Fruit fly (Drosophila melanogaster) whole organism, adult: ENCODE data around the gene CG10591.

Experiments
- CG11617 ChIP-seq: fragments of 200-800 bp; sonication (Bioruptor generic); optimal IDR thresholded peaks from 2 replicates; lab custom pipeline; 2017; ENCODE audit warnings: mild to moderate bottlenecking, missing biosample characterization, missing genetic modification reagents, missing genetic modification characterization
- CG12768 ChIP-seq: fragments of 200-800 bp; sonication (Bioruptor generic); optimal IDR thresholded peaks from 2 replicates; lab custom pipeline; 2017; ENCODE audit warnings: missing biosample characterization, missing genetic modification characterization, mild to moderate bottlenecking, moderate library complexity, missing genetic modification reagents
- CG14711 ChIP-seq: fragments of 200-800 bp; sonication (Bioruptor generic); optimal IDR thresholded peaks from 2 replicates; lab custom pipeline; 2018; ENCODE audit warnings: missing biosample characterization, mild to moderate bottlenecking, missing genetic modification characterization, moderate library complexity
- CG1620 ChIP-seq: fragments of 200-800 bp; sonication (Bioruptor generic); optimal IDR thresholded peaks from 2 replicates; lab custom pipeline; 2016; ENCODE audit warnings: missing biosample characterization, missing genetic modification characterization
- CG33017 ChIP-seq: fragments of 200-800 bp; sonication (Bioruptor generic); optimal IDR thresholded peaks from 2 replicates; lab custom pipeline; 2018; ENCODE audit warnings: missing biosample characterization, mild to moderate bottlenecking, missing genetic modification characterization, moderate library complexity
- CG5204 ChIP-seq: fragments of 200-800 bp; sonication (Bioruptor generic); optimal IDR thresholded peaks from 2 replicates; lab custom pipeline; 2016; ENCODE audit warnings: missing biosample characterization, missing genetic modification characterization
- CG7045 ChIP-seq: fragments of 200-800 bp; sonication (Bioruptor generic); optimal IDR thresholded peaks from 2 replicates; lab custom pipeline; 2017; ENCODE audit warnings: missing biosample characterization, mild to moderate bottlenecking, missing genetic modification characterization
- CG7101 ChIP-seq: fragments of 200-800 bp; sonication (Bioruptor generic); optimal IDR thresholded peaks from 2 replicates; lab custom pipeline; 2018; ENCODE audit warnings: missing biosample characterization, mild to moderate bottlenecking, missing genetic modification characterization, moderate library complexity
- Clk ChIP-seq: fragments of 200-800 bp; sonication (Bioruptor generic); optimal IDR thresholded peaks from 2 replicates; lab custom pipeline; 2017; ENCODE audit warnings: missing biosample characterization, missing genetic modification characterization
- Crg-1 ChIP-seq: fragments of 200-800 bp; sonication (Bioruptor generic); optimal IDR thresholded peaks from 2 replicates; lab custom pipeline; 2016; ENCODE audit warnings: missing biosample characterization, missing genetic modification characterization
- Hr96 ChIP-seq: fragments of 200-800 bp; sonication (Bioruptor generic); optimal IDR thresholded peaks from 2 replicates; lab custom pipeline; 2016; ENCODE audit warnings: missing biosample characterization, missing genetic modification characterization
- Mnt ChIP-seq: fragments of 200-800 bp; sonication (Bioruptor generic); optimal IDR thresholded peaks from 2 replicates; lab custom pipeline; 2016; ENCODE audit warnings: missing biosample characterization, mild to moderate bottlenecking, missing genetic modification characterization
- bab1 ChIP-seq: fragments of 200-800 bp; sonication (Bioruptor generic); optimal IDR thresholded peaks from 3 replicates; lab custom pipeline; 2019; ENCODE audit warnings: missing biosample characterization, mild to moderate bottlenecking, missing genetic modification characterization, moderate library complexity
- cic ChIP-seq: fragments of 200-800 bp; sonication (Bioruptor generic); optimal IDR thresholded peaks from 2 replicates; lab custom pipeline; 2017; ENCODE audit warnings: missing biosample characterization, mild to moderate bottlenecking, missing genetic modification characterization, moderate library complexity
- cnc ChIP-seq, 2 experiments: fragments of >200 bp; optimal IDR thresholded peaks; 2 replicates each; lab custom pipeline; 2017
- kay ChIP-seq: fragments of 200-800 bp; sonication (Bioruptor generic); peaks from one replicate; lab custom pipeline; 2016; ENCODE audit warnings: missing biosample characterization, missing genetic modification characterization, borderline replicate concordance
- ovo ChIP-seq: fragments of 200-800 bp; sonication (Bioruptor generic); optimal IDR thresholded peaks from 2 replicates; lab custom pipeline; 2016; ENCODE audit warnings: missing biosample characterization, missing genetic modification characterization
- pad ChIP-seq: fragments of 200-800 bp; sonication (Bioruptor generic); optimal IDR thresholded peaks from 3 replicates; lab custom pipeline; 2017; ENCODE audit warnings: missing biosample characterization, missing genetic modification characterization, mild to moderate bottlenecking, moderate library complexity, missing genetic modification reagents
- tj ChIP-seq: fragments of 200-800 bp; sonication (Bioruptor generic); optimal IDR thresholded peaks from 3 replicates; lab custom pipeline; 2017; ENCODE audit warnings: missing biosample characterization, mild to moderate bottlenecking, missing genetic modification characterization, moderate library complexity
- toe ChIP-seq: fragments of 200-800 bp; sonication (Bioruptor generic); optimal IDR thresholded peaks from 2 replicates; lab custom pipeline; 2016; ENCODE audit warnings: missing biosample characterization, missing genetic modification characterization

The CG10591 gene

dm6 chr3L:5611732-5612250, 12.3 kb upstream of the CG10591 start:
- TF ChIP-seq CG11617 (GFP tag; lab: Kevin White, UChicago) (no peak), CG33017 (tag; lab: Kevin White, UChicago) (peak; percentile 58), CG7045 (GFP tag; lab: Kevin White, UChicago) (peak; percentile 25), kay (GFP tag; lab: Kevin White, UChicago) (peak; percentile 66), pad (no peak), CG7101 (tag; lab: Kevin White, UChicago) (peak; percentile 14), CG14711 (tag; lab: Kevin White, UChicago) (peak; percentile 22)

- TF ChIP-seq CG33017 (tag; lab: Kevin White, UChicago): peak; percentile 0
- TF ChIP-seq cnc (optimal IDR thresholded peaks at IDR 0.05; lab: Kevin White, UChicago): no peak
- peak; percentile 47 for TF ChIP-seq CG12768 (GFP tag; lab: Kevin White, UChicago)
- no peak for TF ChIP-seq toe
- TF ChIP-seq bab1 (GFP tag; lab: Kevin White, UChicago): peak; percentile 14
- no peak for TF ChIP-seq kay (GFP tag; lab: Kevin White, UChicago)
- no peak for TF ChIP-seq Crg-1 (GFP tag; lab: Kevin White, UChicago)
- TF ChIP-seq tj: peak; percentile 28
- no peak for TF ChIP-seq CG14711 (tag; lab: Kevin White, UChicago)
- no peak for TF ChIP-seq CG11617 (GFP tag; lab: Kevin White, UChicago)
- no peak for TF ChIP-seq CG7045 (GFP tag; lab: Kevin White, UChicago)
- TF ChIP-seq CG7101 (tag; lab: Kevin White, UChicago): peak; percentile 24
- peak; percentile 71 for TF ChIP-seq cic (GFP tag; lab: Kevin White, UChicago)
- no peak for TF ChIP-seq pad
- no peak for TF ChIP-seq Clk (GFP tag; lab: Kevin White, UChicago)
- peak; percentile 53 for TF ChIP-seq Mnt (GFP tag; lab: Kevin White, UChicago)
- TF ChIP-seq ovo (GFP tag; lab: Kevin White, UChicago): no peak
- TF ChIP-seq CG1620 (GFP tag; lab: Kevin White, UChicago): no peak
- no peak for TF ChIP-seq Hr96 (GFP tag; lab: Kevin White, UChicago)
- no peak for TF ChIP-seq CG5204 (GFP tag; lab: Kevin White, UChicago)
Measured at dm6 chr3L:5610582-5610981, 11.1 kb upstream of the CG10591 start.

dm6 chr3L:5609493-5609892, 10.0 kb upstream of the CG10591 start:
- TF ChIP-seq tj: no peak
- TF ChIP-seq CG1620 (GFP tag; lab: Kevin White, UChicago): no peak
- no peak for TF ChIP-seq CG11617 (GFP tag; lab: Kevin White, UChicago)

- no peak for TF ChIP-seq tj
- TF ChIP-seq CG7045 (GFP tag; lab: Kevin White, UChicago): no peak
- TF ChIP-seq Mnt (GFP tag; lab: Kevin White, UChicago): no peak
- no peak for TF ChIP-seq CG5204 (GFP tag; lab: Kevin White, UChicago)
- TF ChIP-seq kay (GFP tag; lab: Kevin White, UChicago): no peak
Measured at dm6 chr3L:5608786-5609370, 9.4 kb upstream of the CG10591 start.

- TF ChIP-seq Mnt (GFP tag; lab: Kevin White, UChicago) (peak; percentile 19), CG1620 (GFP tag; lab: Kevin White, UChicago) (no peak)
Measured at dm6 chr3L:5608128-5608527, 8.6 kb upstream of the CG10591 start, which contains the start of gene Eaf6. TSS of gene Eaf6 (minus strand) at chr3L:5608300.

- no peak for TF ChIP-seq toe
- TF ChIP-seq kay (GFP tag; lab: Kevin White, UChicago): peak; percentile 14
Measured at dm6 chr3L:5604490-5604889, 5.0 kb upstream of the CG10591 start, which contains the start of gene mthl2. TSS of gene mthl2 (plus strand) at chr3L:5604790.

dm6 chr3L:5603860-5604415, 4.4 kb upstream of the CG10591 start, which contains the start of gene TM9SF3:
TSS of gene TM9SF3 (minus strand) at chr3L:5603979.
- no peak for TF ChIP-seq cic (GFP tag; lab: Kevin White, UChicago)
- TF ChIP-seq bab1 (GFP tag; lab: Kevin White, UChicago): peak; percentile 12
- TF ChIP-seq CG12768 (GFP tag; lab: Kevin White, UChicago): no peak
- peak; percentile 38 for TF ChIP-seq CG5204 (GFP tag; lab: Kevin White, UChicago)
- peak; percentile 90 for TF ChIP-seq CG14711 (tag; lab: Kevin White, UChicago)
- TF ChIP-seq Clk (GFP tag; lab: Kevin White, UChicago): no peak
- peak; percentile 2 for TF ChIP-seq CG11617 (GFP tag; lab: Kevin White, UChicago)
- TF ChIP-seq Hr96 (GFP tag; lab: Kevin White, UChicago): peak; percentile 26
- TF ChIP-seq ovo (GFP tag; lab: Kevin White, UChicago): no peak
- TF ChIP-seq cnc (optimal IDR thresholded peaks at IDR 0.05; lab: Kevin White, UChicago): no peak
- TF ChIP-seq tj: peak; percentile 43
- no peak for TF ChIP-seq CG33017 (tag; lab: Kevin White, UChicago)
- no peak for TF ChIP-seq pad
- no peak for TF ChIP-seq Crg-1 (GFP tag; lab: Kevin White, UChicago)
- peak; percentile 44 for TF ChIP-seq toe
- TF ChIP-seq CG7101 (tag; lab: Kevin White, UChicago): no peak
- peak; percentile 51 for TF ChIP-seq CG1620 (GFP tag; lab: Kevin White, UChicago)
- peak; percentile 32 for TF ChIP-seq Mnt (GFP tag; lab: Kevin White, UChicago)
- no peak for TF ChIP-seq kay (GFP tag; lab: Kevin White, UChicago)
- TF ChIP-seq CG7045 (GFP tag; lab: Kevin White, UChicago): no peak
